Worm (Caenorhabditis elegans) whole organism, mixed stage, embryonic: ENCODE measurements around the gene C25A6.1.

Experiments
- blmp-1 ChIP-seq: fragments of 150-350 bp; optimal IDR thresholded peaks from 2 replicates; lab custom pipeline; 2014; ENCODE audit warnings: missing biosample characterization, missing genetic modification characterization
- elt-1 ChIP-seq: sonication (generic microtip); optimal IDR thresholded peaks from 2 replicates; lab custom pipeline; 2017; ENCODE audit warnings: missing genetic modification characterization, mild to moderate bottlenecking, missing compliant biosample characterization, antibody characterized with exemption, moderate library complexity, borderline replicate concordance; ENCODE audit not compliant: insufficient read depth
- lin-13 ChIP-seq: fragments of 150-350 bp; optimal IDR thresholded peaks from 2 replicates; lab custom pipeline; 2014; ENCODE audit warnings: missing biosample characterization, missing genetic modification characterization
- nhr-12 ChIP-seq: fragments of 150-350 bp; optimal IDR thresholded peaks from 2 replicates; lab custom pipeline; 2014; ENCODE audit warnings: missing biosample characterization, missing genetic modification characterization
- nhr-237 ChIP-seq: fragments of 150-350 bp; optimal IDR thresholded peaks from 2 replicates; lab custom pipeline; 2014; ENCODE audit warnings: missing biosample characterization, missing genetic modification characterization
- nhr-28 ChIP-seq: fragments of 150-350 bp; optimal IDR thresholded peaks from 2 replicates; lab custom pipeline; 2014; ENCODE audit warnings: missing biosample characterization, missing genetic modification characterization
- snpc-4 ChIP-seq: fragments of 150-350 bp; optimal IDR thresholded peaks from 2 replicates; lab custom pipeline; 2014; ENCODE audit warnings: missing biosample characterization, missing genetic modification characterization
- sptf-1 ChIP-seq: sonication (generic microtip); optimal IDR thresholded peaks from 2 replicates; lab custom pipeline; 2017; ENCODE audit warnings: mild to moderate bottlenecking, missing genetic modification characterization, moderate library complexity, missing compliant biosample characterization
- unc-120 ChIP-seq: sonication (generic microtip); optimal IDR thresholded peaks from 2 replicates; lab custom pipeline; 2017; ENCODE audit warnings: missing genetic modification characterization, missing compliant biosample characterization; ENCODE audit not compliant: poor library complexity, severe bottlenecking
- unc-39 ChIP-seq: fragments of 150-350 bp; optimal IDR thresholded peaks from 2 replicates; lab custom pipeline; 2014; ENCODE audit warnings: missing biosample characterization, missing genetic modification characterization

DNA sequence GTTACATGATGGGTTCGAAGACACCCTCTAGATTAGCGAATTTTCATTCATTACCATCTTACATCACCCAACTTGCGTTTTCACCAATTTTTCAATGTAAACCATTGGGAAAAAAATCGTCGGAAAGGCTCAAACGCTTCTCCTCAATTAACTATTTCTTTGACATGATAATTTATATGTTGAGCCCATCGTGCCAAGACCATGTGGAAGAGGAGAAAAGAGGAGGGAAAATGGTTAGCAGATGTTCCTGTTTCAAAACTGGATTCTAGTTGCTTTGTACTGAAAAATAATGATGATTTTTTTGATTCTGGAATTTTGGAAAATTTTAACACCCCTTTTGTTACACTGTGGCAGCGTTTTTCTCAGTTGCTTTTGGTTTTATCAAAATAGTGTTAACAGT is 35.7 kb downstream of the C25A6.1 start:
- TF ChIP-seq unc-39 (no peak), sptf-1 (no peak), lin-13 (tag; lab: Kevin White, UChicago) (no peak), nhr-28 (tag; lab: Kevin White, UChicago) (no peak), blmp-1 (no peak), nhr-12 (tag; lab: Kevin White, UChicago) (no peak), elt-1 (no peak), snpc-4 (tag; lab: Kevin White, UChicago) (no peak), nhr-237 (tag; lab: Kevin White, UChicago) (no peak), unc-120 (tag; lab: Kevin White, UChicago) (no peak)
